Fruit fly (Drosophila melanogaster) whole organism, embryonic: ENCODE data around the gene CG10702.
A peak's percentile ranks its signal among the peaks of the same experiment; 100 is the strongest.

ENCODE experiments used
- Aef1 ChIP-seq: fragments of 200-800 bp; sonication (Bioruptor generic); IDR thresholded peaks from 3 replicates; pipeline ENCODE4 v1.3.6; 2022; ENCODE audit warnings: missing biosample characterization, missing genetic modification characterization
- Asciz ChIP-seq: fragments of 200-800 bp; sonication (Bioruptor generic); optimal IDR thresholded peaks from 2 replicates; lab custom pipeline; 2017; ENCODE audit warnings: missing biosample characterization, mild to moderate bottlenecking, missing genetic modification characterization, missing genetic modification reagents
- BEAF-32 ChIP-seq: fragments of 200-800 bp; sonication (Bioruptor generic); optimal IDR thresholded peaks from 3 replicates; lab custom pipeline; 2017; ENCODE audit warnings: missing biosample characterization, missing genetic modification characterization, mild to moderate bottlenecking, moderate library complexity, missing genetic modification reagents
- Bgb ChIP-seq: fragments of 200-800 bp; sonication (Bioruptor generic); IDR thresholded peaks from 2 replicates; pipeline ENCODE4 v1.3.6; 2022; ENCODE audit warnings: missing biosample characterization, missing genetic modification characterization; ENCODE audit not compliant: partially characterized antibody
- CG12071 ChIP-seq: fragments of 200-800 bp; sonication (Bioruptor generic); optimal IDR thresholded peaks from 3 replicates; lab custom pipeline; 2018; ENCODE audit warnings: missing biosample characterization, mild to moderate bottlenecking, missing genetic modification characterization
- CG12236 ChIP-seq: fragments of 200-800 bp; sonication (Bioruptor generic); optimal IDR thresholded peaks from 2 replicates; lab custom pipeline; 2016; ENCODE audit warnings: missing biosample characterization, missing genetic modification characterization
- CG13287 ChIP-seq: fragments of 200-800 bp; sonication (Bioruptor generic); IDR thresholded peaks from 2 replicates; pipeline ENCODE4 v1.3.6; 2022; ENCODE audit warnings: missing biosample characterization, missing genetic modification characterization; ENCODE audit not compliant: partially characterized antibody
- CG13894 ChIP-seq: fragments of 200-800 bp; sonication (Bioruptor generic); optimal IDR thresholded peaks from 3 replicates; lab custom pipeline; 2018; ENCODE audit warnings: missing biosample characterization, mild to moderate bottlenecking, missing genetic modification characterization, moderate library complexity
- CG14965 ChIP-seq: fragments of 200-800 bp; sonication (Bioruptor generic); optimal IDR thresholded peaks from 2 replicates; lab custom pipeline; 2016; ENCODE audit warnings: missing biosample characterization, missing genetic modification characterization, borderline replicate concordance
- CG15073 ChIP-seq: fragments of 200-800 bp; sonication (Bioruptor generic); optimal IDR thresholded peaks from 2 replicates; lab custom pipeline; 2016; ENCODE audit warnings: missing biosample characterization, missing genetic modification characterization
- CG16813 ChIP-seq: fragments of 200-800 bp; sonication (Bioruptor generic); IDR thresholded peaks from 3 replicates; pipeline ENCODE4 v1.3.6; 2022; ENCODE audit warnings: missing biosample characterization, missing genetic modification characterization; ENCODE audit not compliant: partially characterized antibody
- CG2120 ChIP-seq: fragments of 200-800 bp; sonication (Bioruptor generic); optimal IDR thresholded peaks from 3 replicates; lab custom pipeline; 2016; ENCODE audit warnings: missing biosample characterization, missing genetic modification characterization
- CG2129 ChIP-seq: fragments of 200-800 bp; sonication (Bioruptor generic); IDR thresholded peaks from 2 replicates; pipeline ENCODE4 v1.3.6; 2022; ENCODE audit warnings: missing biosample characterization, missing genetic modification characterization; ENCODE audit not compliant: partially characterized antibody
- CG30020 ChIP-seq: fragments of 200-800 bp; optimal IDR thresholded peaks from 2 replicates; lab custom pipeline; 2019; ENCODE audit warnings: missing biosample characterization, mild to moderate bottlenecking, missing genetic modification characterization, moderate library complexity
- CG30403 ChIP-seq: fragments of 200-800 bp; sonication (Bioruptor generic); optimal IDR thresholded peaks from 3 replicates; lab custom pipeline; 2016; ENCODE audit warnings: missing biosample characterization, missing genetic modification characterization
- CG3838 ChIP-seq: fragments of 200-800 bp; sonication (Bioruptor generic); optimal IDR thresholded peaks from 3 replicates; lab custom pipeline; 2016; ENCODE audit warnings: missing biosample characterization, missing genetic modification characterization
- CG4360 ChIP-seq: fragments of 200-800 bp; sonication (Bioruptor generic); IDR thresholded peaks from 2 replicates; pipeline ENCODE4 v1.3.6; 2022; ENCODE audit warnings: missing biosample characterization, missing genetic modification characterization
- CG7963 ChIP-seq: fragments of 200-800 bp; sonication (Bioruptor generic); IDR thresholded peaks from 3 replicates; pipeline ENCODE4 v1.3.6; 2022; ENCODE audit warnings: missing biosample characterization, missing genetic modification characterization; ENCODE audit not compliant: partially characterized antibody
- CG8478 ChIP-seq: fragments of >200 bp; optimal IDR thresholded peaks from 2 replicates; lab custom pipeline; 2018
- CG9932 ChIP-seq: fragments of 200-800 bp; sonication (Bioruptor generic); IDR thresholded peaks from 2 replicates; pipeline ENCODE4 v1.3.6; 2022; ENCODE audit warnings: missing biosample characterization, missing genetic modification characterization
- CTCF ChIP-seq: fragments of 200-800 bp; sonication (Bioruptor generic); optimal IDR thresholded peaks from 2 replicates; lab custom pipeline; 2017; ENCODE audit warnings: missing biosample characterization, mild to moderate bottlenecking, missing genetic modification characterization, moderate library complexity
- CkIIα-i1 ChIP-seq: fragments of 200-800 bp; sonication (Bioruptor generic); IDR thresholded peaks from 2 replicates; pipeline ENCODE4 v1.3.6; 2022; ENCODE audit warnings: missing biosample characterization, missing genetic modification characterization
- CoRest ChIP-seq: fragments of 200-800 bp; sonication (Bioruptor generic); optimal IDR thresholded peaks from 3 replicates; lab custom pipeline; 2018; ENCODE audit warnings: missing biosample characterization, mild to moderate bottlenecking, missing genetic modification characterization, moderate library complexity
- D19B ChIP-seq: fragments of 200-800 bp; sonication (Bioruptor generic); optimal IDR thresholded peaks from 2 replicates; lab custom pipeline; 2017; ENCODE audit warnings: missing biosample characterization, mild to moderate bottlenecking, missing genetic modification characterization
- Ets97D ChIP-seq: fragments of 200-800 bp; sonication (Bioruptor generic); optimal IDR thresholded peaks from 3 replicates; lab custom pipeline; 2016; ENCODE audit warnings: missing biosample characterization, missing genetic modification characterization
- H2.0 ChIP-seq: fragments of 200-800 bp; sonication (Bioruptor generic); IDR thresholded peaks from 2 replicates; pipeline ENCODE4 v1.3.6; 2022; ENCODE audit warnings: missing biosample characterization, missing genetic modification characterization
- HLH3B ChIP-seq: fragments of 200-800 bp; sonication (Bioruptor generic); IDR thresholded peaks from 2 replicates; pipeline ENCODE4 v1.3.6; 2022; ENCODE audit warnings: missing biosample characterization, missing genetic modification characterization
- Hr39 ChIP-seq: fragments of >200 bp; optimal IDR thresholded peaks from 2 replicates; lab custom pipeline; 2017
- Jarid2 ChIP-seq: fragments of 200-800 bp; sonication (Bioruptor generic); optimal IDR thresholded peaks from 3 replicates; lab custom pipeline; 2017; ENCODE audit warnings: mild to moderate bottlenecking, missing biosample characterization, missing genetic modification reagents, missing genetic modification characterization
- Kr ChIP-seq: fragments of 200-800 bp; sonication (Bioruptor generic); optimal IDR thresholded peaks from 2 replicates; lab custom pipeline; 2017; ENCODE audit warnings: missing biosample characterization, mild to moderate bottlenecking, missing genetic modification characterization
- Oaz ChIP-seq: fragments of 200-800 bp; sonication (Bioruptor generic); IDR thresholded peaks from 2 replicates; pipeline ENCODE4 v1.3.6; 2022; ENCODE audit warnings: missing biosample characterization, missing genetic modification characterization
- Poxn ChIP-seq: fragments of 200-800 bp; sonication (Bioruptor generic); IDR thresholded peaks from 2 replicates; pipeline ENCODE4 v1.3.6; 2022; ENCODE audit warnings: missing biosample characterization, missing genetic modification characterization
- bcd ChIP-seq: fragments of 200-800 bp; sonication (Bioruptor generic); optimal IDR thresholded peaks from 2 replicates; lab custom pipeline; 2017; ENCODE audit warnings: missing biosample characterization, mild to moderate bottlenecking, missing genetic modification characterization
- br ChIP-seq: fragments of >200 bp; optimal IDR thresholded peaks from 2 replicates; lab custom pipeline; 2017
- bsh ChIP-seq, 2 experiments: fragments of 200-800 bp; sonication (Bioruptor generic); optimal IDR thresholded peaks; 2 replicates each; lab custom pipeline; 2017 to 2018; ENCODE audit warnings: mild to moderate bottlenecking in 2 of 2, missing biosample characterization in 2 of 2, missing genetic modification characterization in 2 of 2, moderate library complexity in 1 of 2
- caup ChIP-seq: fragments of 200-800 bp; sonication (Bioruptor generic); optimal IDR thresholded peaks from 3 replicates; lab custom pipeline; 2017; ENCODE audit warnings: missing biosample characterization, mild to moderate bottlenecking, missing genetic modification characterization, moderate library complexity; ENCODE audit not compliant: severe bottlenecking
- eyg ChIP-seq: fragments of 200-800 bp; sonication (Bioruptor generic); optimal IDR thresholded peaks from 3 replicates; lab custom pipeline; 2016; ENCODE audit warnings: missing biosample characterization, missing genetic modification characterization
- gce ChIP-seq: fragments of 200-800 bp; sonication (Bioruptor generic); IDR thresholded peaks from 3 replicates; pipeline ENCODE4 v1.3.6; 2022; ENCODE audit warnings: missing biosample characterization, missing genetic modification characterization
- gcm2 ChIP-seq: fragments of 200-800 bp; sonication (Bioruptor generic); optimal IDR thresholded peaks from 2 replicates; lab custom pipeline; 2016; ENCODE audit warnings: missing biosample characterization, missing genetic modification characterization
- gem ChIP-seq: fragments of 200-800 bp; sonication (Bioruptor generic); optimal IDR thresholded peaks from 2 replicates; lab custom pipeline; 2019; ENCODE audit warnings: missing biosample characterization, mild to moderate bottlenecking, missing genetic modification characterization, moderate library complexity
- grn ChIP-seq: fragments of 200-800 bp; sonication (Bioruptor generic); optimal IDR thresholded peaks from 3 replicates; lab custom pipeline; 2017; ENCODE audit warnings: missing biosample characterization, missing genetic modification characterization
- gro ChIP-seq: fragments of 200-800 bp; sonication (Bioruptor generic); optimal IDR thresholded peaks from 2 replicates; lab custom pipeline; 2016; ENCODE audit warnings: missing biosample characterization, missing genetic modification characterization
- hb ChIP-seq: fragments of 200-800 bp; sonication (Bioruptor generic); IDR thresholded peaks from 3 replicates; pipeline ENCODE4 v1.3.6; 2022; ENCODE audit warnings: missing biosample characterization, missing genetic modification characterization; ENCODE audit not compliant: partially characterized antibody
- hbn ChIP-seq: fragments of 200-800 bp; sonication (Bioruptor generic); IDR thresholded peaks from 2 replicates; pipeline ENCODE4 v1.3.6; 2022; ENCODE audit warnings: missing biosample characterization, missing genetic modification characterization; ENCODE audit not compliant: partially characterized antibody
- lab ChIP-seq: fragments of 200-800 bp; sonication (Bioruptor generic); optimal IDR thresholded peaks from 3 replicates; lab custom pipeline; 2017; ENCODE audit warnings: missing biosample characterization, missing genetic modification characterization, mild to moderate bottlenecking, moderate library complexity, missing genetic modification reagents
- nom ChIP-seq: fragments of 200-800 bp; sonication (Bioruptor generic); optimal IDR thresholded peaks from 2 replicates; lab custom pipeline; 2017; ENCODE audit warnings: missing biosample characterization, missing genetic modification characterization, mild to moderate bottlenecking, moderate library complexity, missing genetic modification reagents
- psq ChIP-seq: fragments of 200-800 bp; sonication (Bioruptor generic); optimal IDR thresholded peaks from 2 replicates; lab custom pipeline; 2017; ENCODE audit warnings: missing biosample characterization, missing genetic modification characterization
- pum ChIP-seq: fragments of 200-800 bp; sonication (Bioruptor generic); optimal IDR thresholded peaks from 2 replicates; lab custom pipeline; 2016; ENCODE audit warnings: missing biosample characterization, missing genetic modification characterization
- seq ChIP-seq: fragments of 200-800 bp; sonication (Bioruptor generic); IDR thresholded peaks from 2 replicates; pipeline ENCODE4 v1.3.6; 2022; ENCODE audit warnings: missing biosample characterization, missing genetic modification characterization
- stc ChIP-seq: fragments of 200-800 bp; sonication (Bioruptor generic); IDR thresholded peaks from 2 replicates; pipeline ENCODE4 v1.3.6; 2022; ENCODE audit warnings: missing biosample characterization, missing genetic modification characterization
- toy ChIP-seq: fragments of 200-800 bp; sonication (Bioruptor generic); IDR thresholded peaks from 2 replicates; pipeline ENCODE4 v1.3.6; 2022; ENCODE audit warnings: missing biosample characterization, missing genetic modification characterization
- wdn ChIP-seq: fragments of 200-800 bp; sonication (Bioruptor generic); IDR thresholded peaks from 2 replicates; pipeline ENCODE4 v1.3.6; 2022; ENCODE audit warnings: missing biosample characterization, missing genetic modification characterization

The CG10702 gene

DNA sequence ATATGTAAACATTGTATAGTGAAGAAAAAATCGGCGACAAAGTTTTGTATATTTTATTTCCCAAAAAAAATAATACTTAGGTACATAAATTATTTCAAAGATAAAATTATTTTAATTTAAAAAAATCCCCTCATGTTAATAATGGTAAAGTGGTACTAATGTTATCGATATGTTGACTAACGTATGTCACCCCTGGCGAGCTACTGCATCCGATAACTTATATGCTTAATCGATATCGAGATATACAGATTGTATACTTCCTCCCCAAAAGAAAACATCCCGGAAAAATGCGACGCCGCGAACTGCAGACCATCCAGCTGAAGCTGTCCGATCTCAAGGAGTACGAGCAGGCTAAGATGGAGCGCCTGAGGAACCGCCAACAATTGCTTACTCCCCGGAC, 4.9 kb downstream of the CG10702 start, which contains the start of gene CG17343 (continued):
- peak; percentile 79 for TF ChIP-seq hbn (GFP tag; lab: Robert Waterston, UW)
- no peak for TF ChIP-seq D19B
- TF ChIP-seq psq (GFP tag; lab: Kevin White, UChicago), result no peak
- TF ChIP-seq HLH3B (GFP tag; lab: Robert Waterston, UW), result no peak
- TF ChIP-seq lab, result no peak
- no peak for TF ChIP-seq gce (GFP tag; lab: Robert Waterston, UW)
- TF ChIP-seq Kr (GFP tag; lab: Kevin White, UChicago), result no peak
- no peak for TF ChIP-seq CG9932 (GFP tag; lab: Robert Waterston, UW)
- no peak for TF ChIP-seq stc (GFP tag; lab: Robert Waterston, UW)
- TF ChIP-seq CG13894 (tag; lab: Kevin White, UChicago), result no peak
- TF ChIP-seq CG13287 (GFP tag; lab: Robert Waterston, UW), result peak; percentile 87
- peak; percentile 99 for TF ChIP-seq CG7963 (GFP tag; lab: Robert Waterston, UW)
- TF ChIP-seq CG4360 (GFP tag; lab: Robert Waterston, UW), result no peak
- no peak for TF ChIP-seq bcd (GFP tag; lab: Kevin White, UChicago)
- TF ChIP-seq CoRest (tag; lab: Kevin White, UChicago), result peak; percentile 3
- no peak for TF ChIP-seq seq (GFP tag; lab: Robert Waterston, UW)
- TF ChIP-seq CG3838 (GFP tag; lab: Kevin White, UChicago), result no peak
- peak; percentile 32; the same call in 1 of the 2 replicates for TF ChIP-seq CG2129 (GFP tag; lab: Robert Waterston, UW)
- TF ChIP-seq CkIIα-i1 (GFP tag; lab: Robert Waterston, UW), result no peak
- peak; percentile 68 for TF ChIP-seq BEAF-32
- TF ChIP-seq CG30020 (tag; lab: Kevin White, UChicago), result peak; percentile 5
- TF ChIP-seq CG30403 (GFP tag; lab: Kevin White, UChicago), result no peak
- TF ChIP-seq Ets97D (GFP tag; lab: Kevin White, UChicago), result peak; percentile 25
- no peak for TF ChIP-seq Asciz
- no peak for TF ChIP-seq Hr39
- TF ChIP-seq Oaz, result no peak
- peak; percentile 87 for TF ChIP-seq CG16813
- no peak for TF ChIP-seq gem
- TF ChIP-seq hb (GFP tag; lab: Robert Waterston, UW), result peak; percentile 98
- TF ChIP-seq br (lab: Kevin White, UChicago), result no peak
- TF ChIP-seq Jarid2 (GFP tag; lab: Kevin White, UChicago), result no peak
- no peak for TF ChIP-seq CG2120 (GFP tag; lab: Kevin White, UChicago)
- TF ChIP-seq nom, result no peak
- no peak for TF ChIP-seq CG14965 (GFP tag; lab: Kevin White, UChicago)
- no peak for TF ChIP-seq H2.0 (GFP tag; lab: Robert Waterston, UW)
- no peak for TF ChIP-seq Poxn
- no peak for TF ChIP-seq Aef1
- TF ChIP-seq pum (GFP tag; lab: Kevin White, UChicago), result no peak
- TF ChIP-seq wdn (GFP tag; lab: Robert Waterston, UW), result no peak
- no peak for TF ChIP-seq gcm2
- TF ChIP-seq CTCF, result no peak
- TF ChIP-seq grn, result peak; percentile 54
- no peak for TF ChIP-seq toy
- no peak for TF ChIP-seq CG8478
- TF ChIP-seq gro, result no peak
- TF ChIP-seq CG15073, result no peak
- TF ChIP-seq eyg, result no peak
- no peak for TF ChIP-seq caup
- TF ChIP-seq Bgb (GFP tag; lab: Robert Waterston, UW), result peak; percentile 91
- no peak for TF ChIP-seq CG12236 (GFP tag; lab: Kevin White, UChicago)
- no peak for TF ChIP-seq CG12071
- TF ChIP-seq bsh (GFP tag; optimal IDR thresholded peaks at IDR 0.05; lab: Kevin White, UChicago), result no peak
